Worm (Caenorhabditis elegans) whole organism, early embryonic: Measurements from ENCODE around the gene F35F10.13.

Experiments used
- F13C5.2 ChIP-seq: sonication (generic microtip); optimal IDR thresholded peaks from 2 replicates; lab custom pipeline; 2017; ENCODE audit warnings: mild to moderate bottlenecking, missing genetic modification characterization, inconsistent platforms, missing compliant biosample characterization
- ama-1 ChIP-seq: fragments of 150-350 bp; optimal IDR thresholded peaks from 2 replicates; lab custom pipeline; 2014
- ceh-13 ChIP-seq: fragments of 200-800 bp; sonication (Bioruptor generic); optimal IDR thresholded peaks from 2 replicates; lab custom pipeline; 2018; ENCODE audit warnings: mild to moderate bottlenecking, missing genetic modification characterization, missing compliant biosample characterization
- ets-7 ChIP-seq: sonication (generic microtip); optimal IDR thresholded peaks from 2 replicates; lab custom pipeline; 2016; ENCODE audit warnings: missing genotype, missing genetic modification characterization, missing compliant biosample characterization
- flt-1 ChIP-seq: fragments of 200-800 bp; sonication (Bioruptor generic); IDR thresholded peaks from 2 replicates; pipeline ENCODE4 v1.3.6; 2022; ENCODE audit warnings: missing genetic modification characterization, missing compliant biosample characterization
- hmbx-1 ChIP-seq: sonication (generic microtip); optimal IDR thresholded peaks from 2 replicates; lab custom pipeline; 2016; ENCODE audit warnings: mild to moderate bottlenecking, missing genetic modification characterization, missing compliant biosample characterization
- sea-1 ChIP-seq: fragments of 200-800 bp; sonication (Bioruptor generic); conservative IDR thresholded peaks from 2 replicates; pipeline ENCODE4 v1.3.6; 2022; ENCODE audit warnings: missing genetic modification characterization, missing compliant biosample characterization
- tbx-37 ChIP-seq: fragments of 200-800 bp; sonication (Bioruptor generic); conservative IDR thresholded peaks from 2 replicates; pipeline ENCODE4 v1.3.6; 2022; ENCODE audit warnings: missing genetic modification reagents, missing genetic modification characterization, missing compliant biosample characterization

- TF ChIP-seq tbx-37 (GFP tag; lab: Robert Waterston, UW) = no peak
- TF ChIP-seq ets-7 (tag; lab: Kevin White, UChicago) = no peak
- TF ChIP-seq hmbx-1 (tag; lab: Kevin White, UChicago) = no peak
- TF ChIP-seq sea-1 (GFP tag; lab: Robert Waterston, UW) = no peak
- TF ChIP-seq flt-1 (GFP tag; lab: Robert Waterston, UW) = no peak
- no peak for TF ChIP-seq ama-1 (lab: Kevin White, UChicago)
- TF ChIP-seq F13C5.2 = no peak
- TF ChIP-seq ceh-13 (GFP tag; lab: Kevin White, UChicago) = no peak
These were observed 30.7 kb downstream of the F35F10.13 start for ce11 chrV:3288134-3288533.
